Worm (Caenorhabditis elegans): ENCODE data around the gene dnc-1.

- TF ChIP-seq unc-86 (tag; optimal IDR thresholded peaks at IDR 0.05) (no peak), mdl-1 (tag; optimal IDR thresholded peaks at IDR 0.05) (no peak), nhr-11 (tag; optimal IDR thresholded peaks at IDR 0.05) (no peak), nhr-237 (tag; optimal IDR thresholded peaks at IDR 0.05) (no peak), unc-62 (GFP tag; optimal IDR thresholded peaks at IDR 0.05) (no peak), unc-98 (GFP tag; IDR thresholded peaks at IDR 0.05) (no peak)
Measured at ce11 chrIV:10887285-10887684, 45.7 kb downstream of the dnc-1 start, which contains the start of gene F13E9.16.

Measured in whole organism, L1 larva.